Fruit fly (Drosophila melanogaster) whole organism, embryonic: ENCODE results near the gene lbe.

Source experiments
- CG11398 ChIP-seq: fragments of 200-800 bp; sonication (Bioruptor generic); optimal IDR thresholded peaks from 2 replicates; lab custom pipeline; 2016; ENCODE audit warnings: missing biosample characterization, missing genetic modification characterization
- CG11723 ChIP-seq: fragments of 200-800 bp; sonication (Bioruptor generic); optimal IDR thresholded peaks from 2 replicates; lab custom pipeline; 2017; ENCODE audit warnings: missing biosample characterization, mild to moderate bottlenecking, missing genetic modification characterization
- CG12219 ChIP-seq: fragments of 200-800 bp; sonication (Bioruptor generic); optimal IDR thresholded peaks from 3 replicates; lab custom pipeline; 2018; ENCODE audit warnings: missing biosample characterization, mild to moderate bottlenecking, missing genetic modification characterization
- CG12391 ChIP-seq: fragments of 200-800 bp; sonication (Bioruptor generic); optimal IDR thresholded peaks from 3 replicates; lab custom pipeline; 2018; ENCODE audit warnings: missing biosample characterization, mild to moderate bottlenecking, missing genetic modification characterization, moderate library complexity
- CG13296 ChIP-seq: fragments of 200-800 bp; sonication (Bioruptor generic); optimal IDR thresholded peaks from 3 replicates; lab custom pipeline; 2018; ENCODE audit warnings: missing biosample characterization, mild to moderate bottlenecking, missing genetic modification characterization
- CG13424 ChIP-seq: fragments of 200-800 bp; sonication (Bioruptor generic); optimal IDR thresholded peaks from 2 replicates; lab custom pipeline; 2019; ENCODE audit warnings: missing biosample characterization, mild to moderate bottlenecking, missing genetic modification characterization, moderate library complexity
- CG13775 ChIP-seq: fragments of 200-800 bp; sonication (Bioruptor generic); optimal IDR thresholded peaks from 3 replicates; lab custom pipeline; 2017; ENCODE audit warnings: missing biosample characterization, mild to moderate bottlenecking, missing genetic modification characterization
- CG14050 ChIP-seq: fragments of 200-800 bp; sonication (Bioruptor generic); IDR thresholded peaks from 3 replicates; pipeline ENCODE4 v1.3.6; 2022; ENCODE audit warnings: missing biosample characterization, missing genetic modification characterization
- CG15514 ChIP-seq: fragments of 200-800 bp; sonication (Bioruptor generic); optimal IDR thresholded peaks from 3 replicates; lab custom pipeline; 2017; ENCODE audit warnings: missing biosample characterization, missing genetic modification characterization, mild to moderate bottlenecking, moderate library complexity, missing genetic modification reagents
- CG17829 ChIP-seq: fragments of 200-800 bp; optimal IDR thresholded peaks from 2 replicates; lab custom pipeline; 2019; ENCODE audit warnings: missing biosample characterization, mild to moderate bottlenecking, missing genetic modification characterization, moderate library complexity
- CG1792 ChIP-seq: fragments of 200-800 bp; sonication (Bioruptor generic); optimal IDR thresholded peaks from 2 replicates; lab custom pipeline; 2016; ENCODE audit warnings: missing biosample characterization, missing genetic modification characterization
- CG18599 ChIP-seq: fragments of 200-800 bp; sonication (Bioruptor generic); optimal IDR thresholded peaks from 3 replicates; lab custom pipeline; 2017; ENCODE audit warnings: missing biosample characterization, missing genetic modification characterization, mild to moderate bottlenecking, moderate library complexity, missing genetic modification reagents
- CG2889 ChIP-seq: fragments of 200-800 bp; sonication (Bioruptor generic); IDR thresholded peaks from 3 replicates; pipeline ENCODE4 v1.3.6; 2022; ENCODE audit warnings: missing biosample characterization, missing genetic modification characterization
- CG6765 ChIP-seq: fragments of 200-800 bp; sonication (Bioruptor generic); optimal IDR thresholded peaks from 3 replicates; lab custom pipeline; 2017; ENCODE audit warnings: missing biosample characterization, mild to moderate bottlenecking, missing genetic modification characterization
- CG7556 ChIP-seq: fragments of 200-800 bp; sonication (Bioruptor generic); optimal IDR thresholded peaks from 2 replicates; lab custom pipeline; 2017; ENCODE audit warnings: missing biosample characterization, mild to moderate bottlenecking, missing genetic modification characterization
- CG8290 ChIP-seq, 3 experiments: fragments of 200-800 bp; sonication (Bioruptor generic); optimal IDR thresholded peaks; 2 replicates each; lab custom pipeline; 2016 to 2019; ENCODE audit warnings: missing biosample characterization in 3 of 3, missing genetic modification characterization in 3 of 3, mild to moderate bottlenecking in 2 of 3, moderate library complexity in 1 of 3
- CG9215 ChIP-seq: fragments of 200-800 bp; sonication (Bioruptor generic); IDR thresholded peaks from 2 replicates; pipeline ENCODE4 v1.3.6; 2022; ENCODE audit warnings: missing biosample characterization, missing genetic modification characterization
- Camta ChIP-seq: fragments of 200-800 bp; sonication (Bioruptor generic); optimal IDR thresholded peaks from 2 replicates; lab custom pipeline; 2016; ENCODE audit warnings: missing biosample characterization, missing genetic modification characterization
- CoRest ChIP-seq: fragments of 200-800 bp; sonication (Bioruptor generic); optimal IDR thresholded peaks from 3 replicates; lab custom pipeline; 2018; ENCODE audit warnings: missing biosample characterization, mild to moderate bottlenecking, missing genetic modification characterization, moderate library complexity
- D19A ChIP-seq: fragments of 200-800 bp; optimal IDR thresholded peaks from 3 replicates; lab custom pipeline; 2019; ENCODE audit warnings: missing biosample characterization, mild to moderate bottlenecking, missing genetic modification characterization, moderate library complexity
- Deaf1 ChIP-seq: fragments of 200-800 bp; optimal IDR thresholded peaks from 3 replicates; lab custom pipeline; 2019; ENCODE audit warnings: missing biosample characterization, mild to moderate bottlenecking, missing genetic modification characterization, moderate library complexity
- E2f2 ChIP-seq: fragments of 200-800 bp; sonication (Bioruptor generic); IDR thresholded peaks from 2 replicates; pipeline ENCODE4 v1.3.6; 2022; ENCODE audit warnings: missing biosample characterization, missing genetic modification characterization
- Ets65A ChIP-seq: fragments of 200-800 bp; sonication (Bioruptor generic); peaks from one replicate; lab custom pipeline; 2016; ENCODE audit warnings: missing biosample characterization, missing genetic modification characterization
- HLH3B ChIP-seq: fragments of 200-800 bp; sonication (Bioruptor generic); IDR thresholded peaks from 2 replicates; pipeline ENCODE4 v1.3.6; 2022; ENCODE audit warnings: missing biosample characterization, missing genetic modification characterization
- HmgD ChIP-seq: fragments of 200-800 bp; sonication (Bioruptor generic); optimal IDR thresholded peaks from 3 replicates; lab custom pipeline; 2016; ENCODE audit warnings: missing biosample characterization, missing genetic modification characterization
- Meics ChIP-seq: fragments of 200-800 bp; sonication (Bioruptor generic); optimal IDR thresholded peaks from 2 replicates; lab custom pipeline; 2017; ENCODE audit warnings: missing biosample characterization, mild to moderate bottlenecking, missing genetic modification characterization
- Myb ChIP-seq: fragments of 200-800 bp; sonication (Bioruptor generic); optimal IDR thresholded peaks from 2 replicates; lab custom pipeline; 2016; ENCODE audit warnings: missing biosample characterization, missing genetic modification characterization
- Scr ChIP-seq: fragments of 200-800 bp; sonication (Bioruptor generic); IDR thresholded peaks from 2 replicates; pipeline ENCODE4 v1.3.6; 2022; ENCODE audit warnings: missing biosample characterization, missing genetic modification characterization; ENCODE audit not compliant: partially characterized antibody
- Spps ChIP-seq: fragments of 200-800 bp; sonication (Bioruptor generic); optimal IDR thresholded peaks from 2 replicates; lab custom pipeline; 2018; ENCODE audit warnings: missing biosample characterization, mild to moderate bottlenecking, missing genetic modification characterization
- YL-1 ChIP-seq: fragments of 200-800 bp; sonication (Bioruptor generic); optimal IDR thresholded peaks from 3 replicates; lab custom pipeline; 2017; ENCODE audit warnings: missing biosample characterization, mild to moderate bottlenecking, missing genetic modification characterization
- btn ChIP-seq: fragments of 200-800 bp; sonication (Bioruptor generic); optimal IDR thresholded peaks from 2 replicates; lab custom pipeline; 2016; ENCODE audit warnings: missing biosample characterization, missing genetic modification characterization
- crp ChIP-seq, 2 experiments: fragments of 200-800 bp; sonication (Bioruptor generic); optimal IDR thresholded peaks; 2 replicates in 1 of 2; 3 replicates in 1 of 2; lab custom pipeline; 2017; ENCODE audit warnings: missing biosample characterization in 2 of 2, missing genetic modification characterization in 2 of 2, mild to moderate bottlenecking in 1 of 2, moderate library complexity in 1 of 2
- da ChIP-seq: fragments of 200-800 bp; sonication (Bioruptor generic); optimal IDR thresholded peaks from 2 replicates; lab custom pipeline; 2016; ENCODE audit warnings: missing biosample characterization, missing genetic modification characterization
- dmrt11E ChIP-seq: fragments of 200-800 bp; sonication (Bioruptor generic); optimal IDR thresholded peaks from 3 replicates; lab custom pipeline; 2018; ENCODE audit warnings: missing biosample characterization, mild to moderate bottlenecking, missing genetic modification characterization, moderate library complexity
- ftz-f1 ChIP-seq: fragments of 200-800 bp; sonication (Bioruptor generic); optimal IDR thresholded peaks from 2 replicates; lab custom pipeline; 2016; ENCODE audit warnings: missing biosample characterization, missing genetic modification characterization
- grau ChIP-seq: fragments of 200-800 bp; optimal IDR thresholded peaks from 3 replicates; lab custom pipeline; 2019; ENCODE audit warnings: missing biosample characterization, mild to moderate bottlenecking, missing genetic modification characterization, moderate library complexity
- hbn ChIP-seq: fragments of 200-800 bp; sonication (Bioruptor generic); IDR thresholded peaks from 2 replicates; pipeline ENCODE4 v1.3.6; 2022; ENCODE audit warnings: missing biosample characterization, missing genetic modification characterization; ENCODE audit not compliant: partially characterized antibody
- kni ChIP-seq: fragments of 200-800 bp; sonication (Bioruptor generic); optimal IDR thresholded peaks from 3 replicates; lab custom pipeline; 2017; ENCODE audit warnings: mild to moderate bottlenecking, missing biosample characterization, missing genetic modification reagents, missing genetic modification characterization
- mld ChIP-seq: fragments of 200-800 bp; sonication (Bioruptor generic); IDR thresholded peaks from 3 replicates; pipeline ENCODE4 v1.3.6; 2022; ENCODE audit warnings: missing biosample characterization, missing genetic modification characterization; ENCODE audit not compliant: partially characterized antibody
- nmo ChIP-seq: fragments of 200-800 bp; sonication (Bioruptor generic); optimal IDR thresholded peaks from 2 replicates; lab custom pipeline; 2018; ENCODE audit warnings: missing biosample characterization, mild to moderate bottlenecking, missing genetic modification characterization, moderate library complexity
- peb ChIP-seq: fragments of 200-800 bp; sonication (Bioruptor generic); IDR thresholded peaks from 2 replicates; pipeline ENCODE4 v1.3.6; 2022; ENCODE audit warnings: missing biosample characterization, missing genetic modification characterization
- prd ChIP-seq, 3 experiments: fragments of >200 bp in 2 of 3; fragments of 200-800 bp in 1 of 3; sonication (Bioruptor generic) in 1 of 3; optimal IDR thresholded peaks in 2 of 3; IDR thresholded peaks in 1 of 3; 2 replicates in 2 of 3; 3 replicates in 1 of 3; pipeline versions ENCODE4 v1.3.6 to Lab custom; 2017 to 2022; ENCODE audit warnings: missing biosample characterization in 1 of 3, missing genetic modification characterization in 1 of 3
- schlank ChIP-seq: fragments of 200-800 bp; sonication (Bioruptor generic); optimal IDR thresholded peaks from 2 replicates; lab custom pipeline; 2018; ENCODE audit warnings: missing biosample characterization, mild to moderate bottlenecking, missing genetic modification characterization
- slou ChIP-seq: fragments of 200-800 bp; sonication (Bioruptor generic); optimal IDR thresholded peaks from 3 replicates; lab custom pipeline; 2016; ENCODE audit warnings: missing biosample characterization, missing genetic modification characterization
- sr ChIP-seq: fragments of 200-800 bp; sonication (Bioruptor generic); IDR thresholded peaks from 3 replicates; pipeline ENCODE4 v1.3.6; 2022; ENCODE audit warnings: missing biosample characterization, missing genetic modification characterization
- tgo ChIP-seq: fragments of 200-800 bp; sonication (Bioruptor generic); IDR thresholded peaks from 3 replicates; pipeline ENCODE4 v1.3.6; 2022; ENCODE audit warnings: missing biosample characterization, missing genetic modification characterization

lbe gene

dm6 chr3R:21403435-21403834, 42.9 kb downstream of the lbe start, which contains the start of gene CG7907:
Gene CG7907, plus strand, starts transcription at chr3R:21403735.
- no peak for TF ChIP-seq schlank (tag; lab: Kevin White, UChicago)
- no peak for TF ChIP-seq CG14050
- no peak for TF ChIP-seq crp (GFP tag; optimal IDR thresholded peaks at IDR 0.05; lab: Kevin White, UChicago)
- no peak for TF ChIP-seq CG6765
- no peak for TF ChIP-seq mld (GFP tag; lab: Robert Waterston, UW)
- TF ChIP-seq CG15514 (GFP tag; lab: Kevin White, UChicago): no peak
- TF ChIP-seq Camta (GFP tag; lab: Kevin White, UChicago): no peak
- TF ChIP-seq Scr (GFP tag; lab: Robert Waterston, UW): no peak
- TF ChIP-seq CG11398 (GFP tag; lab: Kevin White, UChicago): no peak
- TF ChIP-seq Deaf1 (tag; lab: Kevin White, UChicago): no peak
- TF ChIP-seq peb (GFP tag; lab: Robert Waterston, UW): no peak
- TF ChIP-seq CG11723 (GFP tag; lab: Kevin White, UChicago): no peak
- TF ChIP-seq HmgD (GFP tag; lab: Kevin White, UChicago): no peak
- no peak for TF ChIP-seq CG12219 (GFP tag; lab: Kevin White, UChicago)
- no peak for TF ChIP-seq Ets65A (GFP tag; lab: Kevin White, UChicago)
- TF ChIP-seq CG13424 (tag; lab: Kevin White, UChicago): no peak

- peak; percentile 73 for TF ChIP-seq Meics
- no peak for TF ChIP-seq YL-1
Measured at dm6 chr3R:21399642-21400041, 46.7 kb downstream of the lbe start, which contains the start of gene Ugt49B2. Gene Ugt49B2, minus strand, starts transcription at chr3R:21399742.

dm6 chr3R:21393005-21393729, 53.2 kb downstream of the lbe start:
- TF ChIP-seq sr (GFP tag; lab: Robert Waterston, UW): no peak
- no peak for TF ChIP-seq da
- no peak for TF ChIP-seq nmo (GFP tag; lab: Kevin White, UChicago)
- TF ChIP-seq CG2889: no peak
- TF ChIP-seq slou (GFP tag; lab: Kevin White, UChicago): no peak
- TF ChIP-seq CG12391 (tag; lab: Kevin White, UChicago): peak; percentile 7
- no peak for TF ChIP-seq CG1792 (GFP tag; lab: Kevin White, UChicago)
- no peak for TF ChIP-seq Myb (GFP tag; lab: Kevin White, UChicago)
- no peak for TF ChIP-seq prd (optimal IDR thresholded peaks at IDR 0.05; lab: Kevin White, UChicago)
- no peak for TF ChIP-seq prd (GFP tag; IDR thresholded peaks at IDR 0.05; lab: Robert Waterston, UW)
- no peak for TF ChIP-seq CG7556 (GFP tag; lab: Kevin White, UChicago)
- TF ChIP-seq ftz-f1 (GFP tag; lab: Kevin White, UChicago): no peak
- TF ChIP-seq btn (GFP tag; lab: Kevin White, UChicago): no peak
- TF ChIP-seq CG9215 (GFP tag; lab: Robert Waterston, UW): no peak
- no peak for TF ChIP-seq YL-1
- TF ChIP-seq CG13296: no peak
- TF ChIP-seq E2f2 (GFP tag; lab: Robert Waterston, UW): no peak
- TF ChIP-seq D19A: peak; percentile 98
- no peak for TF ChIP-seq CoRest
- TF ChIP-seq hbn: no peak
- TF ChIP-seq CG8290 (GFP tag; optimal IDR thresholded peaks at IDR 0.05; lab: Kevin White, UChicago): no peak
- TF ChIP-seq CG8290 (tag; optimal IDR thresholded peaks at IDR 0.05; lab: Kevin White, UChicago): no peak
- TF ChIP-seq kni (GFP tag; lab: Kevin White, UChicago): no peak
- TF ChIP-seq HLH3B: no peak
- TF ChIP-seq grau: no peak
- TF ChIP-seq dmrt11E (tag; lab: Kevin White, UChicago): peak; percentile 34
- no peak for TF ChIP-seq Spps (tag; lab: Kevin White, UChicago)
- no peak for TF ChIP-seq CG17829 (tag; lab: Kevin White, UChicago)
- no peak for TF ChIP-seq tgo (GFP tag; lab: Robert Waterston, UW)
- TF ChIP-seq CG13775 (GFP tag; lab: Kevin White, UChicago): no peak
- TF ChIP-seq CG18599 (GFP tag; lab: Kevin White, UChicago): no peak
